Worm (Caenorhabditis elegans) whole organism, midembryonic: ENCODE data around the gene gkow-1.

ENCODE experiments used
- cog-1 ChIP-seq: sonication (generic microtip); optimal IDR thresholded peaks from 2 replicates; lab custom pipeline; 2016; ENCODE audit warnings: missing genetic modification characterization, missing compliant biosample characterization
- flt-1 ChIP-seq: fragments of 200-800 bp; sonication (Bioruptor generic); IDR thresholded peaks from 2 replicates; pipeline ENCODE4 v1.3.6; 2022; ENCODE audit warnings: missing genetic modification characterization, missing compliant biosample characterization
- ztf-23 ChIP-seq: fragments of 200-800 bp; sonication (Bioruptor generic); IDR thresholded peaks from 2 replicates; pipeline ENCODE4 v1.3.6; 2022; ENCODE audit warnings: missing genetic modification reagents, missing genetic modification characterization, missing compliant biosample characterization

- TF ChIP-seq cog-1, result no peak
- no peak for TF ChIP-seq ztf-23 (GFP tag; lab: Robert Waterston, UW)
- TF ChIP-seq flt-1 (GFP tag; lab: Robert Waterston, UW), result no peak
These were observed 16.7 kb downstream of the gkow-1 start, which contains the start of gene mask-1 for ce11 chrIV:10374601-10375000.
